Worm (Caenorhabditis elegans) whole organism, early embryonic: ENCODE measurements around the gene kars-1.

Source experiments
- F13C5.2 ChIP-seq: sonication (generic microtip); optimal IDR thresholded peaks from 2 replicates; lab custom pipeline; 2017; ENCODE audit warnings: mild to moderate bottlenecking, missing genetic modification characterization, inconsistent platforms, missing compliant biosample characterization
- ama-1 ChIP-seq: fragments of 150-350 bp; optimal IDR thresholded peaks from 2 replicates; lab custom pipeline; 2014
- ets-7 ChIP-seq: sonication (generic microtip); optimal IDR thresholded peaks from 2 replicates; lab custom pipeline; 2016; ENCODE audit warnings: missing genotype, missing genetic modification characterization, missing compliant biosample characterization
- flt-1 ChIP-seq: fragments of 200-800 bp; sonication (Bioruptor generic); IDR thresholded peaks from 2 replicates; pipeline ENCODE4 v1.3.6; 2022; ENCODE audit warnings: missing genetic modification characterization, missing compliant biosample characterization
- hmbx-1 ChIP-seq: sonication (generic microtip); optimal IDR thresholded peaks from 2 replicates; lab custom pipeline; 2016; ENCODE audit warnings: mild to moderate bottlenecking, missing genetic modification characterization, missing compliant biosample characterization
- hnd-1 ChIP-seq: sonication (generic microtip); optimal IDR thresholded peaks from 2 replicates; lab custom pipeline; 2016; ENCODE audit warnings: missing genetic modification characterization, missing compliant biosample characterization
- sea-1 ChIP-seq: fragments of 200-800 bp; sonication (Bioruptor generic); conservative IDR thresholded peaks from 2 replicates; pipeline ENCODE4 v1.3.6; 2022; ENCODE audit warnings: missing genetic modification characterization, missing compliant biosample characterization
- tbx-11 ChIP-seq: fragments of 200-800 bp; sonication (Bioruptor generic); IDR thresholded peaks from 2 replicates; pipeline ENCODE4 v1.3.6; 2022; ENCODE audit warnings: missing genetic modification characterization, missing compliant biosample characterization
- tra-4 ChIP-seq: sonication (generic microtip); optimal IDR thresholded peaks from 2 replicates; lab custom pipeline; 2017; ENCODE audit warnings: missing genetic modification characterization, missing compliant biosample characterization

DNA sequence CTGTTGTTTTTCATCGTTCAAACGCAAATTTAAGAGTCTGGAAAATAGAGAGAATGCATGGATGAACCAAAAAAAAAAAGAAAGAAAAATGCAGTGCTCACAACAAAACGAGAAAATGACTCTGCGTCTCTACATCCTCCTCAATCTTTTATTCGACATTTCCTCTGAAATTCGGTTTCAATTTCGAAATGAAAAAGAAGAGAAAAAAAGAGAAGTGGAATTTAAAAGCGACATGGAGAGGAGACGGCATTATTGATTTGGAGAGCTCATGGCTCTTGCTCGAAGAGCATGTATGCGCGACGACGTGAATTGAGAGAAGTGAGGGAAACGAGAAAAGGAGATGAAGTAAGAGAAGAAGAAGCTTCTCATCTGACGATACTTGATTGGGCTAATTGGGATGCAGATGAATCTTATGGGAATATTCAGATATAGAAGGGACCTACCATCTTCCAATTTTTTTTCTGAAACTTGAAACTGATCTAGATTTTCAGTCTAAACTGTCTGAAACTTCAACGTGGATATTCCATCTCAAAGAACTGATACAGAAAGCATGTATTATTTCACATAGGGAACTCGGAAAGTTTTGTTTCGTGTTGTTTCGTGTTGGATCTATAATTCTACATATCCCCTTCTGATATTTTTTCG lies 38.9 kb upstream of the kars-1 start:
- TF ChIP-seq flt-1 (no peak), tra-4 (tag; lab: Kevin White, UChicago) (no peak), ama-1 (lab: Kevin White, UChicago) (no peak), tbx-11 (no peak), F13C5.2 (tag; lab: Kevin White, UChicago) (no peak), ets-7 (tag; lab: Kevin White, UChicago) (no peak), hmbx-1 (tag; lab: Kevin White, UChicago) (no peak), hnd-1 (tag; lab: Kevin White, UChicago) (no peak), sea-1 (GFP tag; lab: Robert Waterston, UW) (no peak)
